Fruit fly (Drosophila melanogaster): ENCODE measurements around the gene Coq7.

DNA sequence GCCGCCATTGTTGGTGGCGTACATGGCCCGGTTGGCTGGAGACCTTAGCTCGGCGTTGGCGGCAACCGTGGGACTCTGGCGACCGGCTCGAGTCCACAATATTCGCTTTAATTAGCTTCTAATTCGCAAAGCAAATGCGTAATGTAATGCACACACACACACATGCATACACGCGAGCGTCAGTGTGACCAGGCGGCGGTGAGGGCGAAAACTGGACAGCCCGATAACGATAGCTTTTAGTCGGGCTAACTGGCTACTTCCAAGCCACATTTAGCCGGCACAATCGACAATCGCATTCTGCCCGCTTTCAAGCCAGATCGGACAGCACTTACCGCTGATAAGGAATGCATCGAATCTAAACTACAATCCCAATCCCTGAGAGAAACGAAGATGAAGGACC, 49.7 kb downstream of the Coq7 start, which contains the start of the genes Nf-YC and xit:
- TF ChIP-seq br (GFP tag; optimal IDR thresholded peaks at IDR 0.05) = no peak
- TF ChIP-seq Hr78 (GFP tag; optimal IDR thresholded peaks at IDR 0.05) = no peak
- TF ChIP-seq Mio (GFP tag; optimal IDR thresholded peaks at IDR 0.05) = no peak
- no peak for TF ChIP-seq Abd-B (GFP tag; optimal IDR thresholded peaks at IDR 0.05)
- TF ChIP-seq foxo (GFP tag; optimal IDR thresholded peaks at IDR 0.05) = no peak
- TF ChIP-seq h (GFP tag; optimal IDR thresholded peaks at IDR 0.05) = no peak
- TF ChIP-seq sv (GFP tag; optimal IDR thresholded peaks at IDR 0.05) = no peak
- TF ChIP-seq fru (GFP tag; optimal IDR thresholded peaks at IDR 0.05) = no peak
- TF ChIP-seq Dfd (GFP tag; optimal IDR thresholded peaks at IDR 0.05) = no peak
- no peak for TF ChIP-seq usp (GFP tag; optimal IDR thresholded peaks at IDR 0.05)
- no peak for TF ChIP-seq N (GFP tag; optimal IDR thresholded peaks at IDR 0.05)
- no peak for TF ChIP-seq dl (GFP tag; optimal IDR thresholded peaks at IDR 0.05; ENCODE audit: insufficient read depth in 1 of 2, partially characterized antibody in 2 of 2)
- TF ChIP-seq OdsH (GFP tag; optimal IDR thresholded peaks at IDR 0.05) = no peak
- no peak for TF ChIP-seq CrebA (GFP tag; optimal IDR thresholded peaks at IDR 0.05; ENCODE audit: borderline replicate concordance)
